Worm (Caenorhabditis elegans): ENCODE data around the gene sup-1.

- TF ChIP-seq nhr-12 (tag; optimal IDR thresholded peaks at IDR 0.05) (no peak), C16A3.4 (tag; optimal IDR thresholded peaks at IDR 0.05) (no peak), nhr-237 (tag; optimal IDR thresholded peaks at IDR 0.05) (no peak)
Measured at ce11 chrIII:11731491-11731890, 5.9 kb downstream of the sup-1 start.

All from whole organism, L1 larva.